Worm (Caenorhabditis elegans) whole organism, L3 larva: ENCODE measurements around the gene unc-85.
A peak's percentile ranks its signal among the peaks of the same experiment; 100 is the strongest.

Experiments
- R02D3.7 ChIP-seq: fragments of 150-350 bp; optimal IDR thresholded peaks from 2 replicates; lab custom pipeline; 2014; ENCODE audit warnings: missing biosample characterization, missing genetic modification characterization
- ZK546.5 ChIP-seq: sonication (generic microtip); optimal IDR thresholded peaks from 2 replicates; lab custom pipeline; 2017; ENCODE audit warnings: missing biosample characterization, missing genetic modification characterization
- aly-2 ChIP-seq: fragments of 150-350 bp; optimal IDR thresholded peaks from 2 replicates; lab custom pipeline; 2014; ENCODE audit warnings: missing biosample characterization, missing genetic modification characterization
- ceh-16 ChIP-seq: sonication (generic microtip); optimal IDR thresholded peaks from 2 replicates; lab custom pipeline; 2017; ENCODE audit warnings: missing biosample characterization, missing genetic modification characterization
- ceh-28 ChIP-seq: fragments of 150-350 bp; optimal IDR thresholded peaks from 2 replicates; lab custom pipeline; 2014; ENCODE audit warnings: missing biosample characterization, missing genetic modification reagents, missing genetic modification characterization
- ceh-82 ChIP-seq: fragments of 150-350 bp; optimal IDR thresholded peaks from 2 replicates; lab custom pipeline; 2014; ENCODE audit warnings: missing biosample characterization, missing genetic modification characterization
- daf-12 ChIP-seq: fragments of 150-350 bp; optimal IDR thresholded peaks from 2 replicates; lab custom pipeline; 2014; ENCODE audit warnings: missing biosample characterization, missing genetic modification reagents, missing genetic modification characterization
- egl-5 ChIP-seq: fragments of 150-350 bp; optimal IDR thresholded peaks from 2 replicates; lab custom pipeline; 2017; ENCODE audit warnings: missing biosample characterization, missing genetic modification reagents, missing genetic modification characterization, inconsistent platforms
- elt-1 ChIP-seq: fragments of 150-350 bp; optimal IDR thresholded peaks from 2 replicates; lab custom pipeline; 2014; ENCODE audit warnings: missing biosample characterization, missing genetic modification characterization
- elt-2 ChIP-seq: sonication (generic microtip); optimal IDR thresholded peaks from 2 replicates; lab custom pipeline; 2016; ENCODE audit warnings: missing genetic modification reagents, mild to moderate bottlenecking, missing genetic modification characterization, missing compliant biosample characterization
- elt-3 ChIP-seq, 3 experiments: fragments of 150-350 bp in 1 of 3; sonication (generic microtip) in 2 of 3; optimal IDR thresholded peaks; 2 replicates in 2 of 3; 4 replicates in 1 of 3; lab custom pipeline; 2014 to 2017; ENCODE audit warnings: missing biosample characterization in 3 of 3, missing genetic modification characterization in 3 of 3
- eor-1 ChIP-seq, 2 experiments: fragments of 150-350 bp; optimal IDR thresholded peaks; 2 replicates each; lab custom pipeline; 2014 to 2018; ENCODE audit warnings: missing biosample characterization in 2 of 2, missing genetic modification characterization in 2 of 2
- fkh-10 ChIP-seq: sonication (generic microtip); optimal IDR thresholded peaks from 2 replicates; lab custom pipeline; 2017; ENCODE audit warnings: missing biosample characterization, missing genetic modification reagents, missing genetic modification characterization
- fkh-2 ChIP-seq: fragments of 150-350 bp; optimal IDR thresholded peaks from 2 replicates; lab custom pipeline; 2014; ENCODE audit warnings: missing biosample characterization, missing genetic modification reagents, missing genetic modification characterization
- fos-1 ChIP-seq: fragments of 150-350 bp; optimal IDR thresholded peaks from 2 replicates; lab custom pipeline; 2014; ENCODE audit warnings: missing biosample characterization, missing genetic modification characterization
- jun-1 ChIP-seq: fragments of 150-350 bp; optimal IDR thresholded peaks from 2 replicates; lab custom pipeline; 2014; ENCODE audit warnings: missing biosample characterization, missing genetic modification reagents, missing genetic modification characterization
- lin-39 ChIP-seq: fragments of 150-350 bp; optimal IDR thresholded peaks from 2 replicates; lab custom pipeline; 2018; ENCODE audit warnings: missing biosample characterization, missing genetic modification reagents, missing genetic modification characterization
- lsy-12 ChIP-seq: sonication (generic microtip); optimal IDR thresholded peaks from 2 replicates; lab custom pipeline; 2016; ENCODE audit warnings: mild to moderate bottlenecking, missing genetic modification characterization, missing compliant biosample characterization
- mdl-1 ChIP-seq: fragments of 150-350 bp; optimal IDR thresholded peaks from 2 replicates; lab custom pipeline; 2014; ENCODE audit warnings: missing biosample characterization, missing genetic modification characterization
- mml-1 ChIP-seq: fragments of 150-350 bp; sonication (generic microtip); optimal IDR thresholded peaks from 3 replicates; lab custom pipeline; 2014; ENCODE audit warnings: missing biosample characterization, missing genetic modification characterization
- nfya-1 ChIP-seq: sonication (generic microtip); optimal IDR thresholded peaks from 2 replicates; lab custom pipeline; 2017; ENCODE audit warnings: missing genetic modification characterization, mild to moderate bottlenecking, missing compliant biosample characterization, antibody characterized with exemption, moderate library complexity; ENCODE audit not compliant: insufficient read depth
- nhr-11 ChIP-seq: fragments of 150-350 bp; optimal IDR thresholded peaks from 2 replicates; lab custom pipeline; 2014; ENCODE audit warnings: missing biosample characterization, missing genetic modification characterization
- nhr-12 ChIP-seq: fragments of 150-350 bp; optimal IDR thresholded peaks from 2 replicates; lab custom pipeline; 2014; ENCODE audit warnings: missing biosample characterization, missing genetic modification characterization
- nhr-23 ChIP-seq: fragments of 150-350 bp; optimal IDR thresholded peaks from 2 replicates; lab custom pipeline; 2014; ENCODE audit warnings: missing biosample characterization, missing genetic modification reagents, missing genetic modification characterization
- nhr-25 ChIP-seq: sonication (generic microtip); optimal IDR thresholded peaks from 2 replicates; lab custom pipeline; 2017; ENCODE audit warnings: missing biosample characterization, missing genetic modification characterization
- nhr-28 ChIP-seq: fragments of 150-350 bp; optimal IDR thresholded peaks from 2 replicates; lab custom pipeline; 2014; ENCODE audit warnings: missing biosample characterization, missing genetic modification characterization
- nhr-43 ChIP-seq: sonication (generic microtip); optimal IDR thresholded peaks from 2 replicates; lab custom pipeline; 2016; ENCODE audit warnings: mild to moderate bottlenecking, missing genetic modification characterization, missing compliant biosample characterization; ENCODE audit not compliant: poor library complexity, severe bottlenecking
- nhr-67 ChIP-seq: fragments of 150-350 bp; optimal IDR thresholded peaks from 2 replicates; lab custom pipeline; 2014; ENCODE audit warnings: missing biosample characterization, missing genetic modification characterization
- nhr-76 ChIP-seq: fragments of 150-350 bp; sonication (generic microtip); optimal IDR thresholded peaks from 5 replicates; lab custom pipeline; 2014; ENCODE audit warnings: missing biosample characterization, missing genetic modification characterization
- nhr-77 ChIP-seq: fragments of 150-350 bp; optimal IDR thresholded peaks from 2 replicates; lab custom pipeline; 2014; ENCODE audit warnings: missing biosample characterization, missing genetic modification characterization
- pqm-1 ChIP-seq: fragments of 150-350 bp; optimal IDR thresholded peaks from 2 replicates; lab custom pipeline; 2017; ENCODE audit warnings: missing biosample characterization, missing genetic modification characterization, inconsistent platforms
- sea-2 ChIP-seq: fragments of 150-350 bp; sonication (generic microtip); optimal IDR thresholded peaks from 4 replicates; lab custom pipeline; 2014; ENCODE audit warnings: missing biosample characterization, missing genetic modification reagents, missing genetic modification characterization
- snpc-4 ChIP-seq: fragments of 150-350 bp; optimal IDR thresholded peaks from 2 replicates; lab custom pipeline; 2014; ENCODE audit warnings: missing biosample characterization, missing genetic modification characterization
- tbx-2 ChIP-seq: sonication (generic microtip); optimal IDR thresholded peaks from 2 replicates; lab custom pipeline; 2016; ENCODE audit warnings: mild to moderate bottlenecking, missing genetic modification characterization, missing compliant biosample characterization
- unc-62 ChIP-seq: fragments of 150-350 bp; sonication (generic microtip); optimal IDR thresholded peaks from 4 replicates; lab custom pipeline; 2014; ENCODE audit warnings: missing biosample characterization, missing genetic modification reagents, missing genetic modification characterization
- zag-1 ChIP-seq: fragments of 150-350 bp; optimal IDR thresholded peaks from 2 replicates; lab custom pipeline; 2014; ENCODE audit warnings: missing biosample characterization, missing genetic modification characterization
- ztf-4 ChIP-seq: fragments of 150-350 bp; optimal IDR thresholded peaks from 2 replicates; lab custom pipeline; 2014; ENCODE audit warnings: missing biosample characterization, missing genetic modification characterization

unc-85 gene

ce11 chrII:4741527-4742187 lies 39.8 kb downstream of the unc-85 start, which contains the start of gene acs-11:
acs-11 (plus strand) TSS chrII:4742137.
- TF ChIP-seq fkh-10 (GFP tag; lab: Kevin White, UChicago), result no peak
- TF ChIP-seq lsy-12 (tag; lab: Kevin White, UChicago), result peak; percentile 33
- TF ChIP-seq R02D3.7 (tag; lab: Kevin White, UChicago), result no peak
- peak; percentile 39 for TF ChIP-seq pqm-1 (tag; lab: Kevin White, UChicago)
- TF ChIP-seq jun-1, result peak; percentile 12
- TF ChIP-seq nhr-23 (tag; lab: Kevin White, UChicago), result peak; percentile 29
- peak; percentile 62 for TF ChIP-seq elt-2

- TF ChIP-seq tbx-2 (tag; lab: Kevin White, UChicago) (peak; percentile 24), nhr-25 (tag; lab: Kevin White, UChicago) (peak; percentile 88), nhr-11 (tag; lab: Kevin White, UChicago) (peak; percentile 84), nhr-77 (tag; lab: Kevin White, UChicago) (no peak), nfya-1 (tag; lab: Kevin White, UChicago) (peak; percentile 3), ztf-4 (tag; lab: Kevin White, UChicago) (no peak), snpc-4 (no peak), elt-2 (peak; percentile 1), pqm-1 (tag; lab: Kevin White, UChicago) (no peak), nhr-28 (tag; lab: Kevin White, UChicago) (no peak), nhr-67 (tag; lab: Kevin White, UChicago) (no peak), ceh-82 (no peak), lsy-12 (tag; lab: Kevin White, UChicago) (peak; percentile 52), ceh-16 (no peak), elt-3 (tag; optimal IDR thresholded peaks at IDR 0.05; lab: Kevin White, UChicago) (peak in 2 of 3 experiments; percentile 24 to 78), fkh-10 (GFP tag; lab: Kevin White, UChicago) (no peak), unc-62 (GFP tag; lab: Kevin White, UChicago) (no peak), mml-1 (peak; percentile 34), nhr-43 (tag; lab: Kevin White, UChicago) (peak; percentile 95), ZK546.5 (no peak), jun-1 (no peak), nhr-23 (tag; lab: Kevin White, UChicago) (peak; percentile 92), eor-1 (tag; optimal IDR thresholded peaks at IDR 0.05; lab: Kevin White, UChicago) (no peak)
These were observed 43.4 kb downstream of the unc-85 start for ce11 chrII:4745281-4745680.

ce11 chrII:4747063-4747462 lies 45.2 kb downstream of the unc-85 start:
- TF ChIP-seq unc-62 (GFP tag; lab: Kevin White, UChicago), result no peak
- no peak for TF ChIP-seq nhr-12 (tag; lab: Kevin White, UChicago)
- TF ChIP-seq eor-1 (tag; optimal IDR thresholded peaks at IDR 0.05; lab: Kevin White, UChicago), result no peak
- peak; percentile 27 for TF ChIP-seq mml-1
- TF ChIP-seq nhr-77 (tag; lab: Kevin White, UChicago), result no peak
- TF ChIP-seq aly-2 (tag; lab: Kevin White, UChicago), result no peak
- TF ChIP-seq zag-1 (tag; lab: Kevin White, UChicago), result no peak
- no peak for TF ChIP-seq egl-5
- no peak for TF ChIP-seq jun-1
- no peak for TF ChIP-seq sea-2
- no peak for TF ChIP-seq elt-3 (tag; optimal IDR thresholded peaks at IDR 0.05; lab: Kevin White, UChicago)
- no peak for TF ChIP-seq lin-39
- TF ChIP-seq mdl-1 (tag; lab: Kevin White, UChicago), result no peak
- TF ChIP-seq nhr-43 (tag; lab: Kevin White, UChicago), result peak; percentile 16
- TF ChIP-seq nhr-11 (tag; lab: Kevin White, UChicago), result no peak
- no peak for TF ChIP-seq nhr-67 (tag; lab: Kevin White, UChicago)
- no peak for TF ChIP-seq daf-12 (tag; lab: Kevin White, UChicago)
- TF ChIP-seq lsy-12 (tag; lab: Kevin White, UChicago), result no peak
- TF ChIP-seq tbx-2 (tag; lab: Kevin White, UChicago), result no peak
- no peak for TF ChIP-seq fkh-2 (tag; lab: Kevin White, UChicago)
- no peak for TF ChIP-seq nhr-28 (tag; lab: Kevin White, UChicago)
- no peak for TF ChIP-seq elt-1 (tag; lab: Kevin White, UChicago)
- peak; percentile 51 for TF ChIP-seq nfya-1 (tag; lab: Kevin White, UChicago)
- TF ChIP-seq elt-2, result no peak
- peak; percentile 56 for TF ChIP-seq nhr-25 (tag; lab: Kevin White, UChicago)
- TF ChIP-seq ceh-28 (tag; lab: Kevin White, UChicago), result no peak
- TF ChIP-seq nhr-23 (tag; lab: Kevin White, UChicago), result no peak
- TF ChIP-seq fos-1 (tag; lab: Kevin White, UChicago), result no peak
- no peak for TF ChIP-seq nhr-76 (tag; lab: Kevin White, UChicago)
- TF ChIP-seq, all 47 proteins: peak for 4
